Worm (Caenorhabditis elegans): ENCODE results near the gene npp-19.

- TF ChIP-seq F13C5.2 (tag; optimal IDR thresholded peaks at IDR 0.05) (no peak), hmg-4 (GFP tag; optimal IDR thresholded peaks at IDR 0.05) (no peak), tra-4 (tag; optimal IDR thresholded peaks at IDR 0.05) (no peak), ama-1 (optimal IDR thresholded peaks at IDR 0.05) (no peak)
Measured at ce11 chrII:10792611-10793010, 5.7 kb downstream of the npp-19 start.
